Worm (Caenorhabditis elegans) whole organism, midembryonic: ENCODE results near the gene T14B1.1.

Experiments used
- cog-1 ChIP-seq: sonication (generic microtip); optimal IDR thresholded peaks from 2 replicates; lab custom pipeline; 2016; ENCODE audit warnings: missing genetic modification characterization, missing compliant biosample characterization
- flt-1 ChIP-seq: fragments of 200-800 bp; sonication (Bioruptor generic); IDR thresholded peaks from 2 replicates; pipeline ENCODE4 v1.3.6; 2022; ENCODE audit warnings: missing genetic modification characterization, missing compliant biosample characterization
- klf-2 ChIP-seq: fragments of 200-800 bp; sonication (Bioruptor generic); conservative IDR thresholded peaks from 2 replicates; pipeline ENCODE4 v1.3.6; 2022; ENCODE audit warnings: missing genetic modification reagents, missing genetic modification characterization, missing compliant biosample characterization
- med-1 ChIP-seq: sonication (generic microtip); optimal IDR thresholded peaks from 2 replicates; lab custom pipeline; 2017; ENCODE audit warnings: missing genetic modification characterization, mild to moderate bottlenecking, missing compliant biosample characterization, antibody characterized with exemption, missing genetic modification reagents; ENCODE audit not compliant: insufficient read depth
- ref-1 ChIP-seq: fragments of 200-800 bp; sonication (Bioruptor generic); conservative IDR thresholded peaks from 2 replicates; pipeline ENCODE4 v1.3.6; 2022; ENCODE audit warnings: missing genetic modification reagents, missing genetic modification characterization, missing compliant biosample characterization
- tab-1 ChIP-seq: fragments of 200-800 bp; sonication (Bioruptor generic); IDR thresholded peaks from 2 replicates; pipeline ENCODE4 v1.3.6; 2022; ENCODE audit warnings: missing genetic modification characterization, missing compliant biosample characterization
- ztf-23 ChIP-seq: fragments of 200-800 bp; sonication (Bioruptor generic); IDR thresholded peaks from 2 replicates; pipeline ENCODE4 v1.3.6; 2022; ENCODE audit warnings: missing genetic modification reagents, missing genetic modification characterization, missing compliant biosample characterization
- ztf-29 ChIP-seq: fragments of 200-800 bp; sonication (Bioruptor generic); IDR thresholded peaks from 2 replicates; pipeline ENCODE4 v1.3.6; 2022; ENCODE audit warnings: missing genetic modification reagents, missing genetic modification characterization, missing compliant biosample characterization

DNA sequence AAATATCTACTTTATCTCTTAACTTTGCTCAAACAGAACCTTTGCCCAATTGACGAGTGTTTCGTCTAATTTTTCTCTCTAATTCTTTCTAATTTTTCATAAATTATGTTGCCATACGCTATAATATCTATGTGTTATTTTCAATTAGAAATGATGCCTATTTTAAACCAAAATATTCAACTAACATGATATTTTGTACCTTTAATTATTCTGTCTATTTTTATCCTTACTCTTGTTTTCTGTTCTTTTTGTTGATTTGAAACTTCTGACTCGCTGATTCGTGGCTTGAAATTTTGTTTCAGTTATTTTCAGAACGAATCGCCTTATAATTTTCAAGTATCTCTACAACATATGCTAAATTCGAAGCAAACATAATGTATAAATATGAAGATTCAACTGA lies 40.9 kb upstream of the T14B1.1 start, which contains the start of gene F15G9.6:
- TF ChIP-seq klf-2 (no peak), cog-1 (tag; lab: Kevin White, UChicago) (no peak), flt-1 (GFP tag; lab: Robert Waterston, UW) (no peak), tab-1 (GFP tag; lab: Robert Waterston, UW) (no peak), ref-1 (no peak), ztf-23 (no peak), ztf-29 (no peak), med-1 (GFP tag; lab: Kevin White, UChicago) (no peak)
